Fruit fly (Drosophila melanogaster) whole organism, wandering third instar larva: Measurements from ENCODE around the gene Or98a.

Source experiments
- Dif ChIP-seq: fragments of 200-275, 200-300 bp; sonication (Bioruptor generic); optimal IDR thresholded peaks from 2 replicates; lab custom pipeline; 2018; ENCODE audit warnings: missing biosample characterization, missing genetic modification characterization; ENCODE audit not compliant: partially characterized antibody
- HLH106 ChIP-seq: fragments of 200-800 bp; optimal IDR thresholded peaks from 3 replicates; lab custom pipeline; 2019; ENCODE audit warnings: missing biosample characterization, mild to moderate bottlenecking, missing genetic modification characterization, moderate library complexity
- Hr78 ChIP-seq: fragments of >200 bp; optimal IDR thresholded peaks from 2 replicates; lab custom pipeline; 2017; ENCODE audit warnings: missing biosample characterization, missing genetic modification characterization
- N ChIP-seq: fragments of >200 bp; optimal IDR thresholded peaks from 2 replicates; lab custom pipeline; 2018; ENCODE audit warnings: missing biosample characterization, missing external identifiers, missing genetic modification characterization
- Sp1 ChIP-seq: fragments of 200-800 bp; sonication (Bioruptor generic); optimal IDR thresholded peaks from 3 replicates; lab custom pipeline; 2019; ENCODE audit warnings: missing biosample characterization, mild to moderate bottlenecking, missing genetic modification characterization, moderate library complexity
- ey ChIP-seq: fragments of 200-800 bp; sonication (Bioruptor generic); optimal IDR thresholded peaks from 2 replicates; lab custom pipeline; 2016; ENCODE audit warnings: missing biosample characterization, missing genetic modification characterization
- pan ChIP-seq: fragments of >200 bp; optimal IDR thresholded peaks from 2 replicates; lab custom pipeline; 2017
- rgr ChIP-seq: fragments of 200-800 bp; sonication (Bioruptor generic); optimal IDR thresholded peaks from 3 replicates; lab custom pipeline; 2016; ENCODE audit warnings: missing biosample characterization, mild to moderate bottlenecking, missing genetic modification characterization
- usp ChIP-seq: fragments of >200 bp; optimal IDR thresholded peaks from 2 replicates; lab custom pipeline; 2017; ENCODE audit warnings: missing biosample characterization, missing genetic modification characterization
- woc ChIP-seq: sonication (Bioruptor generic); optimal IDR thresholded peaks from 2 replicates; lab custom pipeline; 2016; ENCODE audit warnings: missing biosample characterization, mild to moderate bottlenecking, missing genetic modification characterization

dm6 chr3R:27813251-27813650 lies 32.5 kb upstream of the Or98a start:
- no peak for TF ChIP-seq pan (lab: Kevin White, UChicago)
- no peak for TF ChIP-seq Hr78 (GFP tag; lab: Kevin White, UChicago)
- TF ChIP-seq N (GFP tag; lab: Kevin White, UChicago): no peak
- TF ChIP-seq rgr: no peak
- TF ChIP-seq Sp1 (GFP tag; lab: Kevin White, UChicago): no peak
- TF ChIP-seq usp (GFP tag; lab: Kevin White, UChicago): no peak
- no peak for TF ChIP-seq ey
- no peak for TF ChIP-seq HLH106
- no peak for TF ChIP-seq woc (GFP tag; lab: Kevin White, UChicago)
- no peak for TF ChIP-seq Dif (GFP tag; lab: Kevin White, UChicago)
